Worm (Caenorhabditis elegans): ENCODE results near the gene T19D2.13.

DNA sequence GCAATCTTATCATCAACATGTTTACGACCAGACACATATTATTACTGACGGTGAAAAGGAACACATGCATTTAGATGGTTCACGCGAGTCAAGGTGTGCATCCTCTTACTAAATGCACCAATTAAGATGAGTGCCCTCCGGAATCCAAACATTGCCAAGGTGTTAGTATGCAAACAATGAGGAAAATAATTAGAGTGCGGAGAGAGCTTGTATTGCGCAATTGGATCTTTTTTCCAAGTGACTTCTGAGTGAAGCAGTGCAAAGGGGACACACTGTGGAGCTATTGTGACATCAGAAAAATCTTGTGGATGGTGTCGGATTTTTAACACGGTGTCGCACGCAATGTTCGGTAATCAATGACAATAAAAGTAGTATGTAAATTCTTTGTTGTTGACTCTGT, 35.1 kb upstream of the T19D2.13 start:
- TF ChIP-seq unc-62 (GFP tag; optimal IDR thresholded peaks at IDR 0.05) (no peak), F33H1.4 (GFP tag; IDR thresholded peaks at IDR 0.05) (no peak), bed-1 (GFP tag; IDR thresholded peaks at IDR 0.05) (no peak)

Data from whole organism, young adult.